Worm (Caenorhabditis elegans) whole organism, early embryonic: Measurements from ENCODE around the gene drr-1.

Source experiments
- B0310.2 ChIP-seq: sonication (generic microtip); optimal IDR thresholded peaks from 2 replicates; lab custom pipeline; 2016; ENCODE audit warnings: mild to moderate bottlenecking, missing genetic modification characterization, missing compliant biosample characterization
- F13C5.2 ChIP-seq: sonication (generic microtip); optimal IDR thresholded peaks from 2 replicates; lab custom pipeline; 2017; ENCODE audit warnings: mild to moderate bottlenecking, missing genetic modification characterization, inconsistent platforms, missing compliant biosample characterization
- aly-1 ChIP-seq: sonication (generic microtip); optimal IDR thresholded peaks from 2 replicates; lab custom pipeline; 2016; ENCODE audit warnings: missing genetic modification characterization, missing compliant biosample characterization
- ama-1 ChIP-seq: fragments of 150-350 bp; optimal IDR thresholded peaks from 2 replicates; lab custom pipeline; 2014
- ceh-13 ChIP-seq: fragments of 200-800 bp; sonication (Bioruptor generic); optimal IDR thresholded peaks from 2 replicates; lab custom pipeline; 2018; ENCODE audit warnings: mild to moderate bottlenecking, missing genetic modification characterization, missing compliant biosample characterization
- ceh-36 ChIP-seq: sonication (generic microtip); optimal IDR thresholded peaks from 2 replicates; lab custom pipeline; 2016; ENCODE audit warnings: missing genetic modification characterization, inconsistent platforms, missing compliant biosample characterization
- ets-7 ChIP-seq: sonication (generic microtip); optimal IDR thresholded peaks from 2 replicates; lab custom pipeline; 2016; ENCODE audit warnings: missing genotype, missing genetic modification characterization, missing compliant biosample characterization
- flt-1 ChIP-seq: fragments of 200-800 bp; sonication (Bioruptor generic); IDR thresholded peaks from 2 replicates; pipeline ENCODE4 v1.3.6; 2022; ENCODE audit warnings: missing genetic modification characterization, missing compliant biosample characterization
- hmbx-1 ChIP-seq: sonication (generic microtip); optimal IDR thresholded peaks from 2 replicates; lab custom pipeline; 2016; ENCODE audit warnings: mild to moderate bottlenecking, missing genetic modification characterization, missing compliant biosample characterization
- hmg-4 ChIP-seq: fragments of 200-800 bp; sonication (Bioruptor generic); optimal IDR thresholded peaks from 2 replicates; lab custom pipeline; 2018; ENCODE audit warnings: mild to moderate bottlenecking, missing genetic modification characterization, missing compliant biosample characterization
- hnd-1 ChIP-seq: sonication (generic microtip); optimal IDR thresholded peaks from 2 replicates; lab custom pipeline; 2016; ENCODE audit warnings: missing genetic modification characterization, missing compliant biosample characterization
- pes-1 ChIP-seq: fragments of 200-800 bp; sonication (Bioruptor generic); IDR thresholded peaks from 2 replicates; pipeline ENCODE4 v1.3.6; 2022; ENCODE audit warnings: missing genetic modification reagents, missing genetic modification characterization, missing compliant biosample characterization
- scrt-1 ChIP-seq: fragments of 200-800 bp; sonication (Bioruptor generic); IDR thresholded peaks from 2 replicates; pipeline ENCODE4 v1.3.6; 2022; ENCODE audit warnings: missing genetic modification characterization, missing compliant biosample characterization
- sea-1 ChIP-seq: fragments of 200-800 bp; sonication (Bioruptor generic); conservative IDR thresholded peaks from 2 replicates; pipeline ENCODE4 v1.3.6; 2022; ENCODE audit warnings: missing genetic modification characterization, missing compliant biosample characterization
- tbx-11 ChIP-seq: fragments of 200-800 bp; sonication (Bioruptor generic); IDR thresholded peaks from 2 replicates; pipeline ENCODE4 v1.3.6; 2022; ENCODE audit warnings: missing genetic modification characterization, missing compliant biosample characterization
- tbx-37 ChIP-seq: fragments of 200-800 bp; sonication (Bioruptor generic); conservative IDR thresholded peaks from 2 replicates; pipeline ENCODE4 v1.3.6; 2022; ENCODE audit warnings: missing genetic modification reagents, missing genetic modification characterization, missing compliant biosample characterization
- tra-4 ChIP-seq: sonication (generic microtip); optimal IDR thresholded peaks from 2 replicates; lab custom pipeline; 2017; ENCODE audit warnings: missing genetic modification characterization, missing compliant biosample characterization

Gene drr-1

ce11 chrII:13487563-13487962 lies 8.1 kb downstream of the drr-1 start:
- TF ChIP-seq ama-1 (lab: Kevin White, UChicago) (no peak), aly-1 (tag; lab: Kevin White, UChicago) (no peak), ets-7 (no peak), tbx-37 (GFP tag; lab: Robert Waterston, UW) (no peak), ceh-36 (tag; lab: Kevin White, UChicago) (no peak), F13C5.2 (tag; lab: Kevin White, UChicago) (no peak), scrt-1 (GFP tag; lab: Robert Waterston, UW) (no peak), hnd-1 (tag; lab: Kevin White, UChicago) (no peak), tbx-11 (no peak), sea-1 (GFP tag; lab: Robert Waterston, UW) (no peak), ceh-13 (GFP tag; lab: Kevin White, UChicago) (no peak), pes-1 (GFP tag; lab: Robert Waterston, UW) (no peak)

DNA sequence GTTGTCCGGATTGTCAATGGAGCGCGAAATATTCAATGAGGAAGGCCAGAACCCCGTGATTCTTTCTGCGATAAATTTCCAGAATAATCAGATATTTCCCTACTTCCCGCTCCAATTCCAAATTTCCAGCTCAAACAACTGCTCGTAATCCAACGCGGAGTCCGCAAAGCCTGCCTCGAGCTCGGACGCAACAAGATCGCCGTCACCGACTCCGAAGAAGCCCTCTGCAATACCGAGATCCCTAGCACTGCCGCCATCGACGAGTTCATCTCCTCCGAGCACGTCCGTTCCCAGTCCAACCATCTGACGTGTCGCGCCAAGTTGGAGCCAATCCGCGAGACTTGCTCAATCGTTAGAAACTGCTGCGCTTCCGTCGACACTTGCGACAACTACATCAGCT lies 10.6 kb downstream of the drr-1 start:
- no peak for TF ChIP-seq sea-1 (GFP tag; lab: Robert Waterston, UW)
- TF ChIP-seq ets-7 = no peak
- TF ChIP-seq hnd-1 (tag; lab: Kevin White, UChicago) = no peak
- no peak for TF ChIP-seq tra-4 (tag; lab: Kevin White, UChicago)
- no peak for TF ChIP-seq ceh-13 (GFP tag; lab: Kevin White, UChicago)
- no peak for TF ChIP-seq scrt-1 (GFP tag; lab: Robert Waterston, UW)
- no peak for TF ChIP-seq ama-1 (lab: Kevin White, UChicago)

- TF ChIP-seq F13C5.2 (tag; lab: Kevin White, UChicago) (no peak), flt-1 (no peak), hnd-1 (tag; lab: Kevin White, UChicago) (no peak), ceh-13 (GFP tag; lab: Kevin White, UChicago) (no peak), ets-7 (no peak), tbx-37 (GFP tag; lab: Robert Waterston, UW) (no peak), sea-1 (GFP tag; lab: Robert Waterston, UW) (no peak), scrt-1 (GFP tag; lab: Robert Waterston, UW) (no peak), hmbx-1 (tag; lab: Kevin White, UChicago) (no peak), ceh-36 (tag; lab: Kevin White, UChicago) (no peak), B0310.2 (tag; lab: Kevin White, UChicago) (no peak)
These were observed 11.6 kb downstream of the drr-1 start for ce11 chrII:13484108-13484507.

DNA sequence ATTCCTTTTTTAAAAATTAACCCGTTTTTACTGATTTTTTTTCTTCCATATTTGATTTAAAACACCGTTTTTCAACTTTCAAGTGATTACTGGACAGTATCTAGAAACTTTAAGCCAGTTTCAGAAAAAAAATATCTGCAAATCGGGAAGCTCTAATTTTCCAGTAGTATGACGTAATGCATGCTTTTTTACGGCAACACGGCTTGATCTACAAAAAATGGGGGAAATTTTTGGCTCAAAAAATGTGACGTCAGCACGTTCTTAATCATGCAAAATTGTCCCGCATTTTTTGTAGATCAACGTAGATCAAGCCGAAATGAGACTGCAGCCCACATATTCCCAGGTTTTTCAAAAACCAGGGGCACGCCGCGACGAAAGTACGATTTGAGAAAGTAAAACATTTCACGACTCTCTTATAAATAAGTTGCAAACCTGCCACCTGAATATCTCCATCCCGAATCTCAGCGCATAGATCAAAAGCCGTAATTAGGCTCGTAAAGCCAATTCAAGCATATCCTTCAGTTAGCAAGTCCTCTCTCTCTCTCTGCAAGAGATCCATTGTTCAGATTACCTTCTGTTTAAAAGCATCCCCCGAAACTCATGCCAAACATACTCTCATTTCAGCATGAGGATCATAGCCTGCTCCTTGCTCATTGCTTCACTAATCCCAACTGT lies 13.8 kb downstream of the drr-1 start, which contains the start of gene E01G4.6:
E01G4.6 (plus strand) TSS at position 625 of the 675 bp plus-strand sequence.
- TF ChIP-seq F13C5.2 (tag; lab: Kevin White, UChicago) (no peak), scrt-1 (GFP tag; lab: Robert Waterston, UW) (no peak)

- TF ChIP-seq tbx-37 (GFP tag; lab: Robert Waterston, UW) = no peak
- no peak for TF ChIP-seq B0310.2 (tag; lab: Kevin White, UChicago)
- no peak for TF ChIP-seq ceh-13 (GFP tag; lab: Kevin White, UChicago)
- no peak for TF ChIP-seq tra-4 (tag; lab: Kevin White, UChicago)
- no peak for TF ChIP-seq ets-7
- no peak for TF ChIP-seq hnd-1 (tag; lab: Kevin White, UChicago)
- TF ChIP-seq ama-1 (lab: Kevin White, UChicago) = no peak
- TF ChIP-seq ceh-36 (tag; lab: Kevin White, UChicago) = no peak
- no peak for TF ChIP-seq tbx-11
- no peak for TF ChIP-seq flt-1
- no peak for TF ChIP-seq sea-1 (GFP tag; lab: Robert Waterston, UW)
- no peak for TF ChIP-seq aly-1 (tag; lab: Kevin White, UChicago)
- TF ChIP-seq scrt-1 (GFP tag; lab: Robert Waterston, UW) = no peak
- TF ChIP-seq F13C5.2 (tag; lab: Kevin White, UChicago) = no peak
These were observed 16.3 kb downstream of the drr-1 start for ce11 chrII:13479424-13479823.

ce11 chrII:13477230-13477629 lies 18.5 kb downstream of the drr-1 start:
- no peak for TF ChIP-seq tra-4 (tag; lab: Kevin White, UChicago)
- TF ChIP-seq F13C5.2 (tag; lab: Kevin White, UChicago) = peak; percentile 3
- no peak for TF ChIP-seq flt-1
- TF ChIP-seq aly-1 (tag; lab: Kevin White, UChicago) = no peak
- no peak for TF ChIP-seq tbx-11
- TF ChIP-seq hnd-1 (tag; lab: Kevin White, UChicago) = no peak
- no peak for TF ChIP-seq ama-1 (lab: Kevin White, UChicago)
- TF ChIP-seq tbx-37 (GFP tag; lab: Robert Waterston, UW) = no peak

- TF ChIP-seq F13C5.2 (tag; lab: Kevin White, UChicago) = no peak
- TF ChIP-seq tra-4 (tag; lab: Kevin White, UChicago) = no peak
- no peak for TF ChIP-seq tbx-11
- no peak for TF ChIP-seq pes-1 (GFP tag; lab: Robert Waterston, UW)
These were observed 23.6 kb downstream of the drr-1 start, which contains the start of gene E01G4.5 for ce11 chrII:13472101-13472500. Gene E01G4.5, plus strand, starts transcription at chrII:13472401.

DNA sequence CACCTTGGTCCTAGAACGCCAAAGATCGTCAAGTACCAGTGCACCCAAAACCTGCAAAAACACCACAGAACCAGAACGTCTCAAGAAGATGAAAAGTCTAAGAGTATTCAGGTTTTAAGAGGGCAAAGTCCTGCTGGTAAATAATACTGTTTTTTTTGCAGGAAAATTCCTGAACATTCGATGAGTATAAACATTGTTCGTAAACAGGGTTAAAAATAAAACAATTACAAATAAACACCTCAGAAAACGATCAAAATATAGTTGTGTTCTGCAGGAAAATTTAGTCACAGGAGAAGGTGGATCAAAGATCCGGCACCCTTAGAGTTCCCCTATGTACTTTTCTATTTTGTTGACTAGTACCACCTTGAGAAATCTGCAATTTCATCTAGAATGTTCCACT lies 25.0 kb downstream of the drr-1 start:
- TF ChIP-seq pes-1 (GFP tag; lab: Robert Waterston, UW) = no peak
- TF ChIP-seq ceh-36 (tag; lab: Kevin White, UChicago) = no peak
- no peak for TF ChIP-seq flt-1
- no peak for TF ChIP-seq hnd-1 (tag; lab: Kevin White, UChicago)
- no peak for TF ChIP-seq scrt-1 (GFP tag; lab: Robert Waterston, UW)
- no peak for TF ChIP-seq tbx-11
- no peak for TF ChIP-seq ceh-13 (GFP tag; lab: Kevin White, UChicago)
- TF ChIP-seq F13C5.2 (tag; lab: Kevin White, UChicago) = no peak
- TF ChIP-seq sea-1 (GFP tag; lab: Robert Waterston, UW) = no peak
- no peak for TF ChIP-seq hmbx-1 (tag; lab: Kevin White, UChicago)
- TF ChIP-seq hmg-4 = no peak
- no peak for TF ChIP-seq ets-7
